Worm (Caenorhabditis elegans) whole organism, L4 larva: ENCODE measurements around the gene pgp-1.

Experiments used
- aha-1 ChIP-seq: fragments of 150-350 bp; peaks from one replicate; lab custom pipeline; 2014; ENCODE audit warnings: missing biosample characterization, missing genetic modification characterization
- ama-1 ChIP-seq: fragments of 150-350 bp; optimal IDR thresholded peaks from 2 replicates; lab custom pipeline; 2014; ENCODE audit warnings: inconsistent platforms, mixed read lengths
- arid-1 ChIP-seq: fragments of 200-800 bp; sonication (Bioruptor generic); conservative IDR thresholded peaks from 2 replicates; pipeline ENCODE4 v1.3.6; 2022; ENCODE audit warnings: missing genetic modification reagents, missing genetic modification characterization, missing compliant biosample characterization
- daf-8 ChIP-seq: fragments of 200-800 bp; sonication (Bioruptor generic); IDR thresholded peaks from 2 replicates; pipeline ENCODE4 v1.3.6; 2022; ENCODE audit warnings: missing genetic modification characterization, missing compliant biosample characterization
- dpl-1 ChIP-seq: fragments of 150-350 bp; optimal IDR thresholded peaks from 2 replicates; lab custom pipeline; 2014; ENCODE audit warnings: missing biosample characterization, missing genetic modification reagents, missing genetic modification characterization
- lin-1 ChIP-seq: fragments of 200-800 bp; sonication (Bioruptor generic); IDR thresholded peaks from 2 replicates; pipeline ENCODE4 v1.3.6; 2022; ENCODE audit warnings: missing genetic modification reagents, missing genetic modification characterization, missing compliant biosample characterization
- mep-1 ChIP-seq: fragments of 150-350 bp; sonication (generic microtip); optimal IDR thresholded peaks from 3 replicates; lab custom pipeline; 2014; ENCODE audit warnings: missing biosample characterization, missing genetic modification characterization
- set-16 ChIP-seq: fragments of 200-800 bp; sonication (Bioruptor generic); IDR thresholded peaks from 2 replicates; pipeline ENCODE4 v1.3.6; 2022; ENCODE audit warnings: missing genetic modification reagents, missing genetic modification characterization, missing compliant biosample characterization
- unc-39 ChIP-seq: sonication (generic microtip); optimal IDR thresholded peaks from 2 replicates; lab custom pipeline; 2017; ENCODE audit warnings: missing biosample characterization, missing genetic modification characterization

DNA sequence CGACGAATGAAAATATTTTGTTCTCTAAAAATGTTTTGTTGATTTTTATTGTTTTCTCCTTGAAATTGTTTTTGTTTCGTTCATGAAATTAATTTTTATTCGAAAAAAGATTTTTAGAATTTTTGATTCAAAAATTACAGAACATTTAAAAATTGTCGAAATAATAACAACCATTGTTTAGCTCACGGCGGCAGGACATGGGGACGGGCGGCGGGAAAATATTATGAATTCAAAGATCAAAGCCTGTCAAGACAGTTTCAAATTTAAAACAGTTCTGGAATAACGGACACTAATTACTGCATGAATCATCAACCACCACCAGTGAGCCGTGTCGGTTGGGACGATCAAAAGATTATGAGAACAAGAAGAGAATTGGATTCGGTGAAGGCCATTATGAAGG lies 38.4 kb downstream of the pgp-1 start, which contains the start of gene snb-7:
- TF ChIP-seq ama-1 (lab: Kevin White, UChicago) (no peak), daf-8 (GFP tag; lab: Robert Waterston, UW) (no peak), aha-1 (tag; lab: Kevin White, UChicago) (no peak), unc-39 (tag; lab: Kevin White, UChicago) (no peak), set-16 (GFP tag; lab: Robert Waterston, UW) (no peak), mep-1 (tag; lab: Kevin White, UChicago) (no peak), lin-1 (no peak), arid-1 (GFP tag; lab: Robert Waterston, UW) (no peak), dpl-1 (GFP tag; lab: Kevin White, UChicago) (no peak)
